Fruit fly (Drosophila melanogaster): ENCODE measurements around the gene elg1.

elg1 gene

dm6 chr3L:16087323-16087816 is 44.5 kb upstream of the elg1 start, which contains the start of gene Tasp1 (continued):
- TF ChIP-seq kah (GFP tag; optimal IDR thresholded peaks at IDR 0.05) (peak; percentile 40), usp (GFP tag; optimal IDR thresholded peaks at IDR 0.05) (no peak), Dll (GFP tag; IDR thresholded peaks at IDR 0.05; ENCODE audit: partially characterized antibody) (no peak; the same call in 2 of the 4 replicates), CG10366 (GFP tag; IDR thresholded peaks at IDR 0.05) (peak; percentile 38; the same call in 1 of the 2 replicates), BEAF-32 (GFP tag; optimal IDR thresholded peaks at IDR 0.05) (peak; percentile 21), CG2129 (GFP tag; IDR thresholded peaks at IDR 0.05; ENCODE audit: partially characterized antibody) (no peak), Sox102F (GFP tag; optimal IDR thresholded peaks at IDR 0.05) (no peak), Ets65A (GFP tag) (peak; percentile 69), ind (GFP tag; optimal IDR thresholded peaks at IDR 0.05) (peak; percentile 36), CG15601 (tag; optimal IDR thresholded peaks at IDR 0.05) (peak; percentile 55), CG18764 (GFP tag; optimal IDR thresholded peaks at IDR 0.05) (peak; percentile 27), CG5180 (GFP tag; optimal IDR thresholded peaks at IDR 0.05) (no peak), E2f1 (GFP tag; IDR thresholded peaks at IDR 0.05) (peak; percentile 79), tio (GFP tag; optimal IDR thresholded peaks at IDR 0.05) (no peak), E2f2 (GFP tag; IDR thresholded peaks at IDR 0.05) (peak; percentile 11; the same call in 1 of the 2 replicates), CG7271 (tag; optimal IDR thresholded peaks at IDR 0.05) (peak; percentile 39), CG15696 (tag; optimal IDR thresholded peaks at IDR 0.05) (peak; percentile 58), CG34422 (GFP tag; IDR thresholded peaks at IDR 0.05) (peak; percentile 87; the same call in 2 of the 3 replicates), Jarid2 (GFP tag; optimal IDR thresholded peaks at IDR 0.05) (peak; percentile 34), stwl (tag; optimal IDR thresholded peaks at IDR 0.05) (peak; percentile 47), bcd (GFP tag; optimal IDR thresholded peaks at IDR 0.05) (peak; percentile 54), salm (tag; optimal IDR thresholded peaks at IDR 0.05) (peak; percentile 39), PHDP (tag; optimal IDR thresholded peaks at IDR 0.05) (peak; percentile 75), mld (GFP tag; IDR thresholded peaks at IDR 0.05; ENCODE audit: partially characterized antibody) (no peak), CG15011 (GFP tag; optimal IDR thresholded peaks at IDR 0.05) (no peak), slbo (GFP tag; IDR thresholded peaks at IDR 0.05) (peak; percentile 80), lmd (GFP tag; IDR thresholded peaks at IDR 0.05) (peak; percentile 71), NC2β (GFP tag; optimal IDR thresholded peaks at IDR 0.05) (no peak), CG12299 (tag; optimal IDR thresholded peaks at IDR 0.05) (peak; percentile 32), CG7372 (GFP tag; IDR thresholded peaks at IDR 0.05) (peak; percentile 43; the same call in 1 of the 2 replicates), CG7987 (GFP tag; optimal IDR thresholded peaks at IDR 0.05) (no peak), Ravus (GFP tag; IDR thresholded peaks at IDR 0.05) (no peak), Ada2b (GFP tag; IDR thresholded peaks at IDR 0.05) (peak; percentile 62), Opbp (GFP tag; IDR thresholded peaks at IDR 0.05; ENCODE audit: partially characterized antibody) (peak; percentile 56; the same call in 1 of the 3 replicates), Bdp1 (GFP tag; optimal IDR thresholded peaks at IDR 0.05) (peak; percentile 20), Doc3 (GFP tag; IDR thresholded peaks at IDR 0.05; ENCODE audit: partially characterized antibody) (no peak), CG30403 (GFP tag; optimal IDR thresholded peaks at IDR 0.05) (peak; percentile 63), jing (GFP tag; optimal IDR thresholded peaks at IDR 0.05) (no peak), hkb (optimal IDR thresholded peaks at IDR 0.05) (no peak), hkb (GFP tag; IDR thresholded peaks at IDR 0.05) (peak; percentile 74), Meics (GFP tag; optimal IDR thresholded peaks at IDR 0.05) (peak; percentile 73), CG9797 (GFP tag; optimal IDR thresholded peaks at IDR 0.05) (peak; percentile 82), Hmr (GFP tag; optimal IDR thresholded peaks at IDR 0.05) (peak; percentile 64), CG3281 (GFP tag; optimal IDR thresholded peaks at IDR 0.05) (peak; percentile 43), CG31388 (GFP tag; optimal IDR thresholded peaks at IDR 0.05) (peak; percentile 7), dpn (GFP tag; optimal IDR thresholded peaks at IDR 0.05) (peak in 1 of 2 experiments; percentile 55), CG16779 (GFP tag; IDR thresholded peaks at IDR 0.05) (no peak), CG32767 (GFP tag; IDR thresholded peaks at IDR 0.05) (peak; percentile 52; the same call in 1 of the 2 replicates), trem (tag; optimal IDR thresholded peaks at IDR 0.05) (peak; percentile 63), CG18599 (GFP tag; optimal IDR thresholded peaks at IDR 0.05) (peak; percentile 54)
